Fruit fly (Drosophila melanogaster): Measurements from ENCODE around the gene CG42374.

Gene CG42374

dm6 chr3L:19263480-19264140, at the start of gene CG42374, which contains the start of gene Mettl5:
CG42374 (plus strand) TSS chr3L:19263766.
Mettl5 (plus strand) TSS chr3L:19263766.
- TF ChIP-seq CG8478 (optimal IDR thresholded peaks at IDR 0.05) (no peak), CTCF (optimal IDR thresholded peaks at IDR 0.05) (no peak)

- no peak for TF ChIP-seq CTCF (optimal IDR thresholded peaks at IDR 0.05)
- no peak for TF ChIP-seq CG8478 (optimal IDR thresholded peaks at IDR 0.05)
Measured at dm6 chr3L:19214223-19214622, 49.3 kb upstream of the CG42374 start.

- TF ChIP-seq CG8478 (optimal IDR thresholded peaks at IDR 0.05) (no peak), CTCF (optimal IDR thresholded peaks at IDR 0.05) (no peak)
Measured at dm6 chr3L:19216377-19216776, 47.2 kb upstream of the CG42374 start.

- TF ChIP-seq CTCF (optimal IDR thresholded peaks at IDR 0.05) (no peak), CG8478 (optimal IDR thresholded peaks at IDR 0.05) (no peak)
Measured at dm6 chr3L:19221455-19221854, 42.1 kb upstream of the CG42374 start.

- TF ChIP-seq CG8478 (optimal IDR thresholded peaks at IDR 0.05) (no peak), CTCF (optimal IDR thresholded peaks at IDR 0.05) (no peak)
Measured at dm6 chr3L:19225687-19226086, 37.9 kb upstream of the CG42374 start.

dm6 chr3L:19228371-19228817, 35.2 kb upstream of the CG42374 start:
- TF ChIP-seq CTCF (optimal IDR thresholded peaks at IDR 0.05) (no peak), CG8478 (optimal IDR thresholded peaks at IDR 0.05) (no peak)

- TF ChIP-seq CG8478 (optimal IDR thresholded peaks at IDR 0.05) (no peak), CTCF (optimal IDR thresholded peaks at IDR 0.05) (no peak)
Measured at dm6 chr3L:19228857-19229398, 34.6 kb upstream of the CG42374 start.

dm6 chr3L:19229491-19229890, 34.1 kb upstream of the CG42374 start:
- TF ChIP-seq CG8478 (optimal IDR thresholded peaks at IDR 0.05) (no peak), CTCF (optimal IDR thresholded peaks at IDR 0.05) (no peak)

dm6 chr3L:19230801-19231547, 32.6 kb upstream of the CG42374 start:
- TF ChIP-seq CG8478 (optimal IDR thresholded peaks at IDR 0.05): no peak
- TF ChIP-seq CTCF (optimal IDR thresholded peaks at IDR 0.05): no peak

- no peak for TF ChIP-seq CTCF (optimal IDR thresholded peaks at IDR 0.05)
Measured at dm6 chr3L:19231608-19232007, 32.0 kb upstream of the CG42374 start.

dm6 chr3L:19233798-19234781, 29.5 kb upstream of the CG42374 start:
- TF ChIP-seq CG8478 (optimal IDR thresholded peaks at IDR 0.05) (no peak), CTCF (optimal IDR thresholded peaks at IDR 0.05) (no peak)

- no peak for TF ChIP-seq CTCF (optimal IDR thresholded peaks at IDR 0.05)
- no peak for TF ChIP-seq CG8478 (optimal IDR thresholded peaks at IDR 0.05)
Measured at dm6 chr3L:19234922-19235702, 28.5 kb upstream of the CG42374 start, which contains the start of gene fz2. fz2 (minus strand) TSS chr3L:19235373.

- TF ChIP-seq CTCF (optimal IDR thresholded peaks at IDR 0.05) (no peak), CG8478 (optimal IDR thresholded peaks at IDR 0.05) (no peak)
Measured at dm6 chr3L:19236060-19236459, 27.5 kb upstream of the CG42374 start, which contains the start of gene CG33647. CG33647 (plus strand) TSS chr3L:19236360.

dm6 chr3L:19236554-19236953, 27.0 kb upstream of the CG42374 start:
- no peak for TF ChIP-seq CG8478 (optimal IDR thresholded peaks at IDR 0.05)
- TF ChIP-seq CTCF (optimal IDR thresholded peaks at IDR 0.05): no peak

Measured in S2 (cell line).